Fruit fly (Drosophila melanogaster): Measurements from ENCODE around the gene CG5274.
A peak's percentile ranks its signal among the peaks of the same experiment; 100 is the strongest.

CG5274 gene

DNA sequence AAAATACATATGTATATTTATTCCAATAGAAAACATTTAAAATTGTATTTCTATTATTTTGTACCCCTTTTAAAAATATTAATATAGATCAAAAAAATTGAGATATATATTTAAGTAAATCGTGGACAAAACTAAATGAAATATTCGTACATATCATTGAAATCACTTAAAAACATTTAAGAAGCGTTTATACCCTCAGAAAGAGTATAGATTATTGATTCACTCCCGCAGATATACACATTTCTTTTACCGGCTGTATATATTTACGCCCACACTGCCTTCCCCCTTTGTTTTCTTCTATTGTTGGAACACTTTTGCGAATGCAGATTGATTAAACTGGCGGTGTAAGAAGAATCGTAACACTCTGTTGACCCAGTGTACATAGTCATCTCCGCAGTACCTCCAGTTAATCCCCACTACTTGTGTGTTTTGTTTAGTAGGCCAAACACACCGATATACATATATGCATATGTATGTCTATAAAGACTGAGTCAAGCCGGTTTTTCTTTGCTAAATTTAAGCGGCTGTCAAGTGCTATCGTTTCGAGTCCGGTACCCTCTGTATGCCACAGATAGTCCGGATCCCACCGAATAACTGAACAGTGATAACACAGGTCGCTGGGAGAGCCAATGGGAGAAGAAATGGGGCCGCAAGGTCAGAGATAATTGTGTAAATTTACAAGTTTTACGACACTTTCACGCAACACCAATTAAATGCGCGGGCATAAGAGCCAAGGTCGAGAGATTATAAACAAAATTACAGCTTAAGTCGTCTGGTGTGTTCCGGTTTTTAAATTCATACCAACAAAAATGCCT is 44.2 kb upstream of the CG5274 start (continued):
- TF ChIP-seq eve (GFP tag; optimal IDR thresholded peaks at IDR 0.05), result peak in 1 of 2 experiments; percentile 64
- TF ChIP-seq CG16813 (GFP tag; IDR thresholded peaks at IDR 0.05; ENCODE audit: partially characterized antibody), result no peak
- TF ChIP-seq sqz (GFP tag; optimal IDR thresholded peaks at IDR 0.05), result no peak
- TF ChIP-seq da (GFP tag; optimal IDR thresholded peaks at IDR 0.05), result peak; percentile 46
- TF ChIP-seq stwl (tag; optimal IDR thresholded peaks at IDR 0.05), result no peak
- TF ChIP-seq chm (GFP tag; IDR thresholded peaks at IDR 0.05), result 0 out of 2 replicates have a peak, but pooled peaks have one; percentile 32
- no peak for TF ChIP-seq CG12299 (tag; optimal IDR thresholded peaks at IDR 0.05)
- TF ChIP-seq CG2199 (GFP tag; IDR thresholded peaks at IDR 0.05), result 0 out of 3 replicates have a peak, but pooled peaks have one; percentile 35
- peak; percentile 51 for TF ChIP-seq Camta (GFP tag; optimal IDR thresholded peaks at IDR 0.05)
- no peak for TF ChIP-seq Dip2 (GFP tag; IDR thresholded peaks at IDR 0.05)
- TF ChIP-seq NFAT (GFP tag; IDR thresholded peaks at IDR 0.05), result no peak
- TF ChIP-seq ken (GFP tag; IDR thresholded peaks at IDR 0.05), result peak; percentile 29; the same call in 1 of the 3 replicates
- TF ChIP-seq Aef1 (GFP tag; IDR thresholded peaks at IDR 0.05), result no peak
- TF ChIP-seq CG9797 (GFP tag; optimal IDR thresholded peaks at IDR 0.05), result no peak
- TF ChIP-seq CG7928 (GFP tag; optimal IDR thresholded peaks at IDR 0.05), result no peak
- TF ChIP-seq CG43689 (GFP tag; IDR thresholded peaks at IDR 0.05), result no peak
- peak; percentile 43 for TF ChIP-seq Lhr (GFP tag; optimal IDR thresholded peaks at IDR 0.05)
- TF ChIP-seq Atf-2 (GFP tag; optimal IDR thresholded peaks at IDR 0.05), result peak; percentile 39
- no peak for TF ChIP-seq Neu2 (GFP tag; optimal IDR thresholded peaks at IDR 0.05; ENCODE audit: borderline replicate concordance)
- no peak for TF ChIP-seq Hr3 (GFP tag; optimal IDR thresholded peaks at IDR 0.05)
- TF ChIP-seq CG11504 (tag; optimal IDR thresholded peaks at IDR 0.05), result peak; percentile 47
- TF ChIP-seq tgo (GFP tag; IDR thresholded peaks at IDR 0.05), result no peak
- no peak for TF ChIP-seq Blimp-1 (GFP tag; optimal IDR thresholded peaks at IDR 0.05)
- peak; percentile 38 for TF ChIP-seq Vsx1 (GFP tag; optimal IDR thresholded peaks at IDR 0.05)
- TF ChIP-seq unpg (GFP tag; optimal IDR thresholded peaks at IDR 0.05), result peak; percentile 17
- TF ChIP-seq CG5245 (GFP tag; optimal IDR thresholded peaks at IDR 0.05), result no peak
- TF ChIP-seq odd (GFP tag; optimal IDR thresholded peaks at IDR 0.05), result no peak
- no peak for TF ChIP-seq vfl (GFP tag; optimal IDR thresholded peaks at IDR 0.05)
- TF ChIP-seq CG5180 (GFP tag; optimal IDR thresholded peaks at IDR 0.05), result no peak
- peak; percentile 37 for TF ChIP-seq CG6683 (GFP tag; optimal IDR thresholded peaks at IDR 0.05)
- TF ChIP-seq MTF-1 (GFP tag; optimal IDR thresholded peaks at IDR 0.05; ENCODE audit: borderline replicate concordance), result peak; percentile 48
- peak; percentile 6 for TF ChIP-seq CG3995 (GFP tag; optimal IDR thresholded peaks at IDR 0.05)
- TF ChIP-seq Atf6 (GFP tag; IDR thresholded peaks at IDR 0.05), result 0 out of 2 replicates have a peak, but pooled peaks have one; percentile 29
- TF ChIP-seq CG1792 (GFP tag; optimal IDR thresholded peaks at IDR 0.05), result peak; percentile 87
- no peak for TF ChIP-seq Ravus (GFP tag; IDR thresholded peaks at IDR 0.05)
- TF ChIP-seq CG12219 (GFP tag; optimal IDR thresholded peaks at IDR 0.05), result peak; percentile 30
- TF ChIP-seq CG34224 (GFP tag; IDR thresholded peaks at IDR 0.05; ENCODE audit: partially characterized antibody), result no peak
- TF ChIP-seq Hand (GFP tag; optimal IDR thresholded peaks at IDR 0.05), result no peak
- TF ChIP-seq inv (GFP tag; IDR thresholded peaks at IDR 0.05; ENCODE audit: partially characterized antibody), result no peak
- TF ChIP-seq Eip74EF (GFP tag; optimal IDR thresholded peaks at IDR 0.05), result peak in 1 of 2 experiments; percentile 13
- no peak for TF ChIP-seq CG31224 (GFP tag; IDR thresholded peaks at IDR 0.05)
- no peak for TF ChIP-seq Poxn (GFP tag; IDR thresholded peaks at IDR 0.05)
- TF ChIP-seq CG9609 (GFP tag; optimal IDR thresholded peaks at IDR 0.05), result peak; percentile 46
- peak; percentile 52; the same call in 1 of the 2 replicates for TF ChIP-seq Awh (GFP tag; IDR thresholded peaks at IDR 0.05)
- peak; percentile 61 for TF ChIP-seq disco-r (GFP tag; optimal IDR thresholded peaks at IDR 0.05)
- TF ChIP-seq YL-1 (GFP tag; optimal IDR thresholded peaks at IDR 0.05), result no peak
- peak; percentile 39 for TF ChIP-seq CG8359 (GFP tag; optimal IDR thresholded peaks at IDR 0.05; ENCODE audit: borderline replicate concordance)
- TF ChIP-seq CG4820 (GFP tag; optimal IDR thresholded peaks at IDR 0.05), result peak; percentile 26

Data from whole organism, embryonic.